Fruit fly (Drosophila melanogaster) whole organism, embryonic: ENCODE data around the gene CG43367.

Source experiments
- Ada2b ChIP-seq: fragments of 200-800 bp; sonication (Bioruptor generic); IDR thresholded peaks from 2 replicates; pipeline ENCODE4 v1.3.6; 2022; ENCODE audit warnings: missing biosample characterization, missing genetic modification characterization
- Atf-2 ChIP-seq: fragments of 200-800 bp; sonication (Bioruptor generic); optimal IDR thresholded peaks from 2 replicates; lab custom pipeline; 2016; ENCODE audit warnings: missing biosample characterization, missing genetic modification characterization
- Blimp-1 ChIP-seq: fragments of 200-800 bp; sonication (Bioruptor generic); optimal IDR thresholded peaks from 3 replicates; lab custom pipeline; 2018; ENCODE audit warnings: missing biosample characterization, missing genetic modification characterization, mild to moderate bottlenecking, moderate library complexity, missing genetic modification reagents
- CG11398 ChIP-seq: fragments of 200-800 bp; sonication (Bioruptor generic); optimal IDR thresholded peaks from 2 replicates; lab custom pipeline; 2016; ENCODE audit warnings: missing biosample characterization, missing genetic modification characterization
- CG11560 ChIP-seq: fragments of 200-800 bp; sonication (Bioruptor generic); IDR thresholded peaks from 3 replicates; pipeline ENCODE4 v1.3.6; 2022; ENCODE audit warnings: missing biosample characterization, missing genetic modification characterization
- CG12769 ChIP-seq: fragments of 200-800 bp; sonication (Bioruptor generic); optimal IDR thresholded peaks from 2 replicates; lab custom pipeline; 2019; ENCODE audit warnings: missing biosample characterization, mild to moderate bottlenecking, missing genetic modification characterization, moderate library complexity
- CG14050 ChIP-seq: fragments of 200-800 bp; sonication (Bioruptor generic); IDR thresholded peaks from 3 replicates; pipeline ENCODE4 v1.3.6; 2022; ENCODE audit warnings: missing biosample characterization, missing genetic modification characterization
- CG14710 ChIP-seq: fragments of 200-800 bp; sonication (Bioruptor generic); optimal IDR thresholded peaks from 3 replicates; lab custom pipeline; 2019; ENCODE audit warnings: missing biosample characterization, mild to moderate bottlenecking, missing genetic modification characterization, moderate library complexity
- CG15696 ChIP-seq: fragments of 200-800 bp; sonication (Bioruptor generic); optimal IDR thresholded peaks from 2 replicates; lab custom pipeline; 2019; ENCODE audit warnings: missing biosample characterization, mild to moderate bottlenecking, missing genetic modification characterization, moderate library complexity
- CG17612 ChIP-seq: fragments of 200-800 bp; sonication (Bioruptor generic); IDR thresholded peaks from 2 replicates; pipeline ENCODE4 v1.3.6; 2022; ENCODE audit warnings: missing biosample characterization, missing genetic modification characterization
- CG17829 ChIP-seq: fragments of 200-800 bp; optimal IDR thresholded peaks from 2 replicates; lab custom pipeline; 2019; ENCODE audit warnings: missing biosample characterization, mild to moderate bottlenecking, missing genetic modification characterization, moderate library complexity
- CG2116 ChIP-seq: fragments of 200-800 bp; sonication (Bioruptor generic); optimal IDR thresholded peaks from 3 replicates; lab custom pipeline; 2018; ENCODE audit warnings: missing biosample characterization, mild to moderate bottlenecking, missing genetic modification characterization
- CG31388 ChIP-seq: fragments of 200-800 bp; sonication (Bioruptor generic); optimal IDR thresholded peaks from 2 replicates; lab custom pipeline; 2016; ENCODE audit warnings: missing biosample characterization, missing genetic modification characterization
- CG32772 ChIP-seq: fragments of 200-800 bp; sonication (Bioruptor generic); IDR thresholded peaks from 2 replicates; pipeline ENCODE4 v1.3.6; 2022; ENCODE audit warnings: missing biosample characterization, missing genetic modification characterization
- CG34224 ChIP-seq: fragments of 200-800 bp; sonication (Bioruptor generic); IDR thresholded peaks from 3 replicates; pipeline ENCODE4 v1.3.6; 2022; ENCODE audit warnings: missing biosample characterization, missing genetic modification characterization; ENCODE audit not compliant: partially characterized antibody
- CG34422 ChIP-seq: fragments of 200-800 bp; sonication (Bioruptor generic); IDR thresholded peaks from 3 replicates; pipeline ENCODE4 v1.3.6; 2022; ENCODE audit warnings: missing biosample characterization, missing genetic modification characterization
- CG3838 ChIP-seq: fragments of 200-800 bp; sonication (Bioruptor generic); optimal IDR thresholded peaks from 3 replicates; lab custom pipeline; 2016; ENCODE audit warnings: missing biosample characterization, missing genetic modification characterization
- CG4282 ChIP-seq: fragments of 200-800 bp; sonication (Bioruptor generic); optimal IDR thresholded peaks from 2 replicates; lab custom pipeline; 2016; ENCODE audit warnings: missing biosample characterization, missing genetic modification characterization
- CG4617 ChIP-seq: fragments of 200-800 bp; sonication (Bioruptor generic); optimal IDR thresholded peaks from 3 replicates; lab custom pipeline; 2016; ENCODE audit warnings: missing biosample characterization, missing genetic modification characterization, borderline replicate concordance
- CG5180 ChIP-seq: fragments of 200-800 bp; sonication (Bioruptor generic); optimal IDR thresholded peaks from 3 replicates; lab custom pipeline; 2017; ENCODE audit warnings: missing biosample characterization, missing genetic modification characterization, mild to moderate bottlenecking, moderate library complexity, missing genetic modification reagents
- CG6654 ChIP-seq: fragments of 200-800 bp; sonication (Bioruptor generic); optimal IDR thresholded peaks from 2 replicates; lab custom pipeline; 2017; ENCODE audit warnings: missing biosample characterization, mild to moderate bottlenecking, missing genetic modification characterization
- CG6854 ChIP-seq: fragments of 200-800 bp; sonication (Bioruptor generic); optimal IDR thresholded peaks from 3 replicates; lab custom pipeline; 2017; ENCODE audit warnings: missing biosample characterization, mild to moderate bottlenecking, missing genetic modification characterization
- CG7839 ChIP-seq: fragments of 200-800 bp; sonication (Bioruptor generic); optimal IDR thresholded peaks from 3 replicates; lab custom pipeline; 2018; ENCODE audit warnings: missing biosample characterization, mild to moderate bottlenecking, missing genetic modification characterization, moderate library complexity
- CG9876 ChIP-seq: fragments of 200-800 bp; sonication (Bioruptor generic); optimal IDR thresholded peaks from 2 replicates; lab custom pipeline; 2016; ENCODE audit warnings: missing biosample characterization, missing genetic modification characterization
- Dip2 ChIP-seq: fragments of 200-800 bp; sonication (Bioruptor generic); IDR thresholded peaks from 2 replicates; pipeline ENCODE4 v1.3.6; 2022; ENCODE audit warnings: missing biosample characterization, missing genetic modification characterization
- Drgx ChIP-seq: fragments of 200-800 bp; sonication (Bioruptor generic); IDR thresholded peaks from 2 replicates; pipeline ENCODE4 v1.3.6; 2022; ENCODE audit warnings: missing biosample characterization, missing genetic modification characterization
- Elba2 ChIP-seq: fragments of 200-800 bp; sonication (Bioruptor generic); optimal IDR thresholded peaks from 3 replicates; lab custom pipeline; 2016; ENCODE audit warnings: missing biosample characterization, missing genetic modification characterization
- Kr ChIP-seq: fragments of 200-800 bp; sonication (Bioruptor generic); optimal IDR thresholded peaks from 2 replicates; lab custom pipeline; 2017; ENCODE audit warnings: missing biosample characterization, mild to moderate bottlenecking, missing genetic modification characterization
- Myb ChIP-seq: fragments of 200-800 bp; sonication (Bioruptor generic); optimal IDR thresholded peaks from 2 replicates; lab custom pipeline; 2016; ENCODE audit warnings: missing biosample characterization, missing genetic modification characterization
- Ptx1 ChIP-seq: fragments of 200-800 bp; sonication (Bioruptor generic); IDR thresholded peaks from 2 replicates; pipeline ENCODE4 v1.3.6; 2022; ENCODE audit warnings: missing biosample characterization, missing genetic modification characterization
- btn ChIP-seq: fragments of 200-800 bp; sonication (Bioruptor generic); optimal IDR thresholded peaks from 2 replicates; lab custom pipeline; 2016; ENCODE audit warnings: missing biosample characterization, missing genetic modification characterization
- cg ChIP-seq: fragments of 200-800 bp; sonication (Bioruptor generic); optimal IDR thresholded peaks from 3 replicates; lab custom pipeline; 2019; ENCODE audit warnings: missing biosample characterization, mild to moderate bottlenecking, missing genetic modification characterization, moderate library complexity
- ci ChIP-seq: fragments of 200-800 bp; sonication (Bioruptor generic); IDR thresholded peaks from 3 replicates; pipeline ENCODE4 v1.3.6; 2022; ENCODE audit warnings: missing biosample characterization, missing genetic modification characterization
- esg ChIP-seq: fragments of 200-800 bp; sonication (Bioruptor generic); conservative IDR thresholded peaks from 2 replicates; pipeline ENCODE4 v1.3.6; 2022; ENCODE audit warnings: missing biosample characterization, missing genetic modification characterization
- eve ChIP-seq, 2 experiments: fragments of >200 bp; optimal IDR thresholded peaks; 2 replicates each; lab custom pipeline; 2017; ENCODE audit warnings: missing biosample characterization in 2 of 2, missing genetic modification characterization in 2 of 2
- exex ChIP-seq: fragments of 200-800 bp; sonication (Bioruptor generic); optimal IDR thresholded peaks from 4 replicates; lab custom pipeline; 2018; ENCODE audit warnings: missing biosample characterization, mild to moderate bottlenecking, missing genetic modification characterization, moderate library complexity
- grn ChIP-seq: fragments of 200-800 bp; sonication (Bioruptor generic); optimal IDR thresholded peaks from 3 replicates; lab custom pipeline; 2017; ENCODE audit warnings: missing biosample characterization, missing genetic modification characterization
- hb ChIP-seq: fragments of 200-800 bp; sonication (Bioruptor generic); IDR thresholded peaks from 3 replicates; pipeline ENCODE4 v1.3.6; 2022; ENCODE audit warnings: missing biosample characterization, missing genetic modification characterization; ENCODE audit not compliant: partially characterized antibody
- hbn ChIP-seq: fragments of 200-800 bp; sonication (Bioruptor generic); IDR thresholded peaks from 2 replicates; pipeline ENCODE4 v1.3.6; 2022; ENCODE audit warnings: missing biosample characterization, missing genetic modification characterization; ENCODE audit not compliant: partially characterized antibody
- her ChIP-seq: fragments of 200-800 bp; sonication (Bioruptor generic); optimal IDR thresholded peaks from 2 replicates; lab custom pipeline; 2016; ENCODE audit warnings: missing biosample characterization, missing genetic modification characterization
- insv ChIP-seq, 2 experiments: fragments of 200-800 bp; sonication (Bioruptor generic); optimal IDR thresholded peaks; 3 replicates each; lab custom pipeline; 2016 to 2018; ENCODE audit warnings: missing biosample characterization in 2 of 2, missing genetic modification characterization in 2 of 2
- inv ChIP-seq: fragments of 200-800 bp; sonication (Bioruptor generic); IDR thresholded peaks from 2 replicates; pipeline ENCODE4 v1.3.6; 2022; ENCODE audit warnings: missing biosample characterization, missing genetic modification characterization; ENCODE audit not compliant: partially characterized antibody
- lilli ChIP-seq: fragments of 200-800 bp; sonication (Bioruptor generic); optimal IDR thresholded peaks from 3 replicates; lab custom pipeline; 2016; ENCODE audit warnings: missing biosample characterization, missing genetic modification characterization
- mam ChIP-seq: fragments of 200-800 bp; sonication (Bioruptor generic); optimal IDR thresholded peaks from 3 replicates; lab custom pipeline; 2016; ENCODE audit warnings: missing biosample characterization, missing genetic modification characterization
- nerfin-1 ChIP-seq: fragments of 200-800 bp; sonication (Bioruptor generic); optimal IDR thresholded peaks from 3 replicates; lab custom pipeline; 2019; ENCODE audit warnings: missing biosample characterization, mild to moderate bottlenecking, missing genetic modification characterization, moderate library complexity
- nerfin-2 ChIP-seq: fragments of 200-800 bp; sonication (Bioruptor generic); IDR thresholded peaks from 2 replicates; pipeline ENCODE4 v1.3.6; 2022; ENCODE audit warnings: missing biosample characterization, missing genetic modification characterization; ENCODE audit not compliant: partially characterized antibody
- oc ChIP-seq: fragments of 200-800 bp; sonication (Bioruptor generic); optimal IDR thresholded peaks from 2 replicates; lab custom pipeline; 2018; ENCODE audit warnings: missing biosample characterization, mild to moderate bottlenecking, missing genetic modification characterization, moderate library complexity
- onecut ChIP-seq: fragments of 200-800 bp; sonication (Bioruptor generic); IDR thresholded peaks from 2 replicates; pipeline ENCODE4 v1.3.6; 2022; ENCODE audit warnings: missing biosample characterization, missing genetic modification characterization
- twi ChIP-seq: fragments of 200-800 bp; optimal IDR thresholded peaks from 2 replicates; lab custom pipeline; 2019; ENCODE audit warnings: missing biosample characterization, mild to moderate bottlenecking, missing genetic modification characterization, moderate library complexity
- vfl ChIP-seq: fragments of 200-800 bp; sonication (Bioruptor generic); optimal IDR thresholded peaks from 2 replicates; lab custom pipeline; 2016; ENCODE audit warnings: missing biosample characterization, missing genetic modification characterization
- zen ChIP-seq: fragments of 200-800 bp; sonication (Bioruptor generic); optimal IDR thresholded peaks from 3 replicates; lab custom pipeline; 2018; ENCODE audit warnings: missing biosample characterization, mild to moderate bottlenecking, missing genetic modification characterization, moderate library complexity

The CG43367 gene

dm6 chr3L:4242428-4242827, 48.6 kb downstream of the CG43367 start, which contains the start of gene pav (continued):
- TF ChIP-seq CG2116 (GFP tag; lab: Kevin White, UChicago) (peak; percentile 4), zen (tag; lab: Kevin White, UChicago) (peak; percentile 48), CG4282 (GFP tag; lab: Kevin White, UChicago) (no peak), lilli (peak; percentile 16), ci (GFP tag; lab: Robert Waterston, UW) (no peak), esg (no peak), Blimp-1 (GFP tag; lab: Kevin White, UChicago) (no peak), CG5180 (GFP tag; lab: Kevin White, UChicago) (no peak), Drgx (GFP tag; lab: Robert Waterston, UW) (peak; percentile 54), vfl (GFP tag; lab: Kevin White, UChicago) (no peak), cg (GFP tag; lab: Kevin White, UChicago) (no peak), eve (GFP tag; optimal IDR thresholded peaks at IDR 0.05; lab: Kevin White, UChicago) (no peak), hb (GFP tag; lab: Robert Waterston, UW) (no peak), Atf-2 (no peak), Ada2b (GFP tag; lab: Robert Waterston, UW) (peak; percentile 56), CG15696 (tag; lab: Kevin White, UChicago) (peak; percentile 11), btn (GFP tag; lab: Kevin White, UChicago) (no peak), CG7839 (tag; lab: Kevin White, UChicago) (no peak), hbn (GFP tag; lab: Robert Waterston, UW) (no peak), CG4617 (GFP tag; lab: Kevin White, UChicago) (peak; percentile 31), CG3838 (GFP tag; lab: Kevin White, UChicago) (no peak), CG17829 (peak; percentile 62), Dip2 (GFP tag; lab: Robert Waterston, UW) (no peak), CG9876 (GFP tag; lab: Kevin White, UChicago) (no peak), CG11560 (tag; lab: Robert Waterston, UW) (no peak), CG14050 (no peak), inv (GFP tag; lab: Robert Waterston, UW) (no peak), Kr (GFP tag; lab: Kevin White, UChicago) (no peak), twi (no peak), CG11398 (GFP tag; lab: Kevin White, UChicago) (no peak), oc (no peak), Myb (GFP tag; lab: Kevin White, UChicago) (peak; percentile 39), exex (tag; lab: Kevin White, UChicago) (no peak), insv (GFP tag; optimal IDR thresholded peaks at IDR 0.05; lab: Kevin White, UChicago) (no peak), CG17612 (no peak), grn (no peak), CG6854 (GFP tag; lab: Kevin White, UChicago) (no peak), CG34422 (GFP tag; lab: Robert Waterston, UW) (0 out of 3 replicates have a peak, but pooled peaks have one; percentile 29), mam (GFP tag; lab: Kevin White, UChicago) (no peak), nerfin-2 (GFP tag; lab: Robert Waterston, UW) (no peak), Ptx1 (GFP tag; lab: Robert Waterston, UW) (peak; percentile 44; the same call in 1 of the 2 replicates), CG14710 (peak; percentile 65), CG12769 (tag; lab: Kevin White, UChicago) (no peak), Elba2 (GFP tag; lab: Kevin White, UChicago) (peak; percentile 9), CG34224 (GFP tag; lab: Robert Waterston, UW) (no peak), onecut (peak; percentile 24; the same call in 1 of the 2 replicates), her (GFP tag; lab: Kevin White, UChicago) (no peak), CG32772 (GFP tag; lab: Robert Waterston, UW) (0 out of 2 replicates have a peak, but pooled peaks have one; percentile 27), CG31388 (no peak), CG6654 (GFP tag; lab: Kevin White, UChicago) (no peak), nerfin-1 (tag; lab: Kevin White, UChicago) (peak; percentile 44)
